Worm (Caenorhabditis elegans): ENCODE measurements around the gene srv-26.
"Not testable (repeated sequence)": the region's sequence is repeated elsewhere in the genome, so short reads cannot be mapped to it uniquely, and the experiment has no call there.

The srv-26 gene

DNA sequence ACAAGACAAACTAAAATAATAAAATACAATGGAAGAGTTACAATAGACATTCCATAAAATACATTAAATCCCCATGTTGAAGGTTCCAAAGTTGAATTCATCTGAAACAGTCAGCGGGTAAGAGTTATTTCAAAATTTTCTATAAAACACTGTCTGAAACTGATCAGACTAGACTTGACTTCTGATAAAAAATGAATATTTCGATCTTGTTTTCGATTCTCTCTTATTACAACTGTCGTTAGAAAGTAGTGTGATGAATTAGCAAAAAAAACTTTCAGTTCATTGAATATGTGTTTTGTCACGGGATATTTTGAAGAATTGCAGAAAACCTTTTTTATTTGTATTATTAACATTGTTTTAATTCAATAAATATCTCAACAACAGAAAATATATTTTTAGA lies at the start of gene srv-26:
srv-26 (minus strand) TSS at position 101 of the 400 bp plus-strand sequence.
- TF ChIP-seq tab-1 (GFP tag; IDR thresholded peaks at IDR 0.05) (no peak), T22C8.4 (GFP tag; IDR thresholded peaks at IDR 0.05) (no peak), cog-1 (tag; optimal IDR thresholded peaks at IDR 0.05) (no peak), klf-2 (GFP tag; conservative IDR thresholded peaks at IDR 0.05) (no peak), flt-1 (GFP tag; IDR thresholded peaks at IDR 0.05) (no peak), ztf-23 (GFP tag; IDR thresholded peaks at IDR 0.05) (no peak), ref-1 (GFP tag; conservative IDR thresholded peaks at IDR 0.05) (no peak), med-1 (GFP tag; optimal IDR thresholded peaks at IDR 0.05; ENCODE audit: insufficient read depth) (no peak), ztf-29 (GFP tag; IDR thresholded peaks at IDR 0.05) (no peak)

ce11 chrIV:6347213-6347612 lies 45.5 kb upstream of the srv-26 start, which contains the start of gene Y73B6BL.289:
TSS of gene Y73B6BL.289 (plus strand) at chrIV:6347513.
- TF ChIP-seq cog-1 (tag; optimal IDR thresholded peaks at IDR 0.05); tab-1 (GFP tag; IDR thresholded peaks at IDR 0.05); ref-1 (GFP tag; conservative IDR thresholded peaks at IDR 0.05): not testable (repeated sequence)

DNA sequence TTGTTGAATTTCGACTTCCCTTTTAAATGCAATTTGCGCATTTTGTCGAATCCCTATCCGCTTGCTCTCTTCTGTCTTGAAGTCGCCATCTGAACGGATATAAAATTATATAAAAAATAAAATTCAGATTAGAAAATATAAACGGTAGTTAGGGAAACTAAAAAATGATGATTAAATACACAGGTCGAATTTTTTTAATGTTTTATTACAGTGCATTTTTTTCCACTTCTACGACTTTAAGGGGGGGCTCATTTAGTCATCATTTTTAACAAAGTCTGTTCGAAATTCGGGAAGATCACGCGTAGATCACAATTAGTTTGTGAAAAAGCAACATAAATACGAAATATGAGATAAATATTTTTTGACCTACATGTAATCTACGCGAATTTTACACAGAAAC lies 41.2 kb upstream of the srv-26 start, which contains the start of gene Y73B6BL.14:
Y73B6BL.14 (minus strand) TSS at position 101 of the 400 bp plus-strand sequence.
- TF ChIP-seq ztf-29 (GFP tag; IDR thresholded peaks at IDR 0.05) (no peak), tab-1 (GFP tag; IDR thresholded peaks at IDR 0.05) (no peak), cog-1 (tag; optimal IDR thresholded peaks at IDR 0.05) (no peak), T22C8.4 (GFP tag; IDR thresholded peaks at IDR 0.05) (no peak), ztf-23 (GFP tag; IDR thresholded peaks at IDR 0.05) (no peak), klf-2 (GFP tag; conservative IDR thresholded peaks at IDR 0.05) (no peak), med-1 (GFP tag; optimal IDR thresholded peaks at IDR 0.05; ENCODE audit: insufficient read depth) (no peak), flt-1 (GFP tag; IDR thresholded peaks at IDR 0.05) (no peak), ref-1 (GFP tag; conservative IDR thresholded peaks at IDR 0.05) (no peak)

- TF ChIP-seq med-1 (GFP tag; optimal IDR thresholded peaks at IDR 0.05; ENCODE audit: insufficient read depth) = no peak
- no peak for TF ChIP-seq ztf-23 (GFP tag; IDR thresholded peaks at IDR 0.05)
- no peak for TF ChIP-seq ref-1 (GFP tag; conservative IDR thresholded peaks at IDR 0.05)
- TF ChIP-seq tab-1 (GFP tag; IDR thresholded peaks at IDR 0.05) = no peak
- TF ChIP-seq T22C8.4 (GFP tag; IDR thresholded peaks at IDR 0.05) = no peak
- TF ChIP-seq klf-2 (GFP tag; conservative IDR thresholded peaks at IDR 0.05) = no peak
- no peak for TF ChIP-seq flt-1 (GFP tag; IDR thresholded peaks at IDR 0.05)
Observed at ce11 chrIV:6342431-6342830, 40.8 kb upstream of the srv-26 start, which contains the start of gene Y73B6BL.288. TSS of gene Y73B6BL.288 (minus strand) at chrIV:6342531.

ce11 chrIV:6337353-6337752 lies 35.7 kb upstream of the srv-26 start, which contains the start of gene ipla-6:
TSS of gene ipla-6 (plus strand) at chrIV:6337653.
- TF ChIP-seq tab-1 (GFP tag; IDR thresholded peaks at IDR 0.05) (no peak), ztf-23 (GFP tag; IDR thresholded peaks at IDR 0.05) (no peak), ztf-29 (GFP tag; IDR thresholded peaks at IDR 0.05) (no peak), med-1 (GFP tag; optimal IDR thresholded peaks at IDR 0.05; ENCODE audit: insufficient read depth) (no peak), T22C8.4 (GFP tag; IDR thresholded peaks at IDR 0.05) (no peak), flt-1 (GFP tag; IDR thresholded peaks at IDR 0.05) (no peak), ref-1 (GFP tag; conservative IDR thresholded peaks at IDR 0.05) (no peak), klf-2 (GFP tag; conservative IDR thresholded peaks at IDR 0.05) (no peak), cog-1 (tag; optimal IDR thresholded peaks at IDR 0.05) (no peak)

- no peak; the same call in 1 of the 2 replicates for TF ChIP-seq ztf-23 (GFP tag; IDR thresholded peaks at IDR 0.05)
- no peak for TF ChIP-seq med-1 (GFP tag; optimal IDR thresholded peaks at IDR 0.05; ENCODE audit: insufficient read depth)
- TF ChIP-seq cog-1 (tag; optimal IDR thresholded peaks at IDR 0.05) = peak; percentile 44
- TF ChIP-seq ztf-29 (GFP tag; IDR thresholded peaks at IDR 0.05) = no peak
- no peak for TF ChIP-seq klf-2 (GFP tag; conservative IDR thresholded peaks at IDR 0.05)
- TF ChIP-seq T22C8.4 (GFP tag; IDR thresholded peaks at IDR 0.05) = no peak
- TF ChIP-seq ref-1 (GFP tag; conservative IDR thresholded peaks at IDR 0.05) = no peak
- TF ChIP-seq tab-1 (GFP tag; IDR thresholded peaks at IDR 0.05) = no peak
- 0 out of 2 replicates have a peak, but pooled peaks have one; percentile 50 for TF ChIP-seq flt-1 (GFP tag; IDR thresholded peaks at IDR 0.05)
Observed at ce11 chrIV:6336748-6337147, 35.1 kb upstream of the srv-26 start.

- no peak for TF ChIP-seq cog-1 (tag; optimal IDR thresholded peaks at IDR 0.05)
- no peak for TF ChIP-seq ref-1 (GFP tag; conservative IDR thresholded peaks at IDR 0.05)
- 0 out of 2 replicates have a peak, but pooled peaks have one; percentile 40 for TF ChIP-seq flt-1 (GFP tag; IDR thresholded peaks at IDR 0.05)
Observed at ce11 chrIV:6335908-6336307, 34.2 kb upstream of the srv-26 start, which contains the start of gene mif-4. TSS of gene mif-4 (minus strand) at chrIV:6335994.

ce11 chrIV:6333915-6334314 lies 32.3 kb upstream of the srv-26 start, which contains the start of gene blos-2:
TSS of gene blos-2 (plus strand) at chrIV:6334215.
- TF ChIP-seq ref-1 (GFP tag; conservative IDR thresholded peaks at IDR 0.05) (no peak), ztf-23 (GFP tag; IDR thresholded peaks at IDR 0.05) (no peak), med-1 (GFP tag; optimal IDR thresholded peaks at IDR 0.05; ENCODE audit: insufficient read depth) (no peak), klf-2 (GFP tag; conservative IDR thresholded peaks at IDR 0.05) (no peak), tab-1 (GFP tag; IDR thresholded peaks at IDR 0.05) (no peak), ztf-29 (GFP tag; IDR thresholded peaks at IDR 0.05) (no peak), T22C8.4 (GFP tag; IDR thresholded peaks at IDR 0.05) (no peak), flt-1 (GFP tag; IDR thresholded peaks at IDR 0.05) (no peak), cog-1 (tag; optimal IDR thresholded peaks at IDR 0.05) (no peak)

ce11 chrIV:6330790-6331189 lies 29.1 kb upstream of the srv-26 start:
- TF ChIP-seq ztf-23 (GFP tag; IDR thresholded peaks at IDR 0.05) (no peak), klf-2 (GFP tag; conservative IDR thresholded peaks at IDR 0.05) (no peak), med-1 (GFP tag; optimal IDR thresholded peaks at IDR 0.05; ENCODE audit: insufficient read depth) (no peak), ztf-29 (GFP tag; IDR thresholded peaks at IDR 0.05) (no peak), tab-1 (GFP tag; IDR thresholded peaks at IDR 0.05) (no peak), flt-1 (GFP tag; IDR thresholded peaks at IDR 0.05) (no peak), T22C8.4 (GFP tag; IDR thresholded peaks at IDR 0.05) (no peak), ref-1 (GFP tag; conservative IDR thresholded peaks at IDR 0.05) (no peak), cog-1 (tag; optimal IDR thresholded peaks at IDR 0.05) (no peak)

DNA sequence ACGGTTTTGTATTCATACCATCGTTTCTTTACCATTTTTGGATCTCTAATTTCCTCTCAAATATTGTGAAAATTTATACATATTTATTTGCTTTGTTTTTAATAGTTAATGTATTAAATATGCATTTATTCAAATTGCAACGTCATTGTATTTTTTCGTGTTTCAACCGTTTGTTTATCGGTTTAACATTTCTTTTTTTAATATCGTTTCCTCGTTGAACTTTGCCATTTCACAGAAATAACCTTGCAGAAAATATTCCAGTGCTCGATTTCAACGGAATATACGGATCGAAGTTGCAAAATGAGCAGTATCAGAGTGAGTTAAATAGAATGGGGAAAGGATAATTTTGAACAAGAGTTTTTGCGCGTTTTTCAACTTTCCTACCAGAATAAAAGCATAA lies 27.7 kb upstream of the srv-26 start, which contains the start of gene seu-1:
seu-1 (plus strand) TSS at position 301 of the 400 bp plus-strand sequence.
- no peak for TF ChIP-seq ztf-29 (GFP tag; IDR thresholded peaks at IDR 0.05)
- no peak for TF ChIP-seq ztf-23 (GFP tag; IDR thresholded peaks at IDR 0.05)
- no peak for TF ChIP-seq tab-1 (GFP tag; IDR thresholded peaks at IDR 0.05)
- TF ChIP-seq med-1 (GFP tag; optimal IDR thresholded peaks at IDR 0.05; ENCODE audit: insufficient read depth) = no peak
- no peak for TF ChIP-seq T22C8.4 (GFP tag; IDR thresholded peaks at IDR 0.05)
- no peak for TF ChIP-seq flt-1 (GFP tag; IDR thresholded peaks at IDR 0.05)
- TF ChIP-seq klf-2 (GFP tag; conservative IDR thresholded peaks at IDR 0.05) = no peak
- TF ChIP-seq ref-1 (GFP tag; conservative IDR thresholded peaks at IDR 0.05) = no peak
- no peak for TF ChIP-seq cog-1 (tag; optimal IDR thresholded peaks at IDR 0.05)
